Worm (Caenorhabditis elegans) whole organism, L4/young adult: ENCODE data around the gene srh-19.
A peak's percentile ranks its signal among the peaks of the same experiment; 100 is the strongest.

Source experiments
- W03F9.2 ChIP-seq: fragments of 150-350 bp; optimal IDR thresholded peaks from 2 replicates; lab custom pipeline; 2014; ENCODE audit warnings: missing biosample characterization, missing genetic modification characterization
- dao-5 ChIP-seq: sonication (generic microtip); optimal IDR thresholded peaks from 2 replicates; lab custom pipeline; 2016; ENCODE audit warnings: missing genotype, missing genetic modification characterization, moderate library complexity, missing compliant biosample characterization
- him-1 ChIP-seq: sonication (generic microtip); optimal IDR thresholded peaks from 2 replicates; lab custom pipeline; 2016; ENCODE audit warnings: missing genotype, missing genetic modification reagents, missing genetic modification characterization, missing compliant biosample characterization

srh-19 gene

DNA sequence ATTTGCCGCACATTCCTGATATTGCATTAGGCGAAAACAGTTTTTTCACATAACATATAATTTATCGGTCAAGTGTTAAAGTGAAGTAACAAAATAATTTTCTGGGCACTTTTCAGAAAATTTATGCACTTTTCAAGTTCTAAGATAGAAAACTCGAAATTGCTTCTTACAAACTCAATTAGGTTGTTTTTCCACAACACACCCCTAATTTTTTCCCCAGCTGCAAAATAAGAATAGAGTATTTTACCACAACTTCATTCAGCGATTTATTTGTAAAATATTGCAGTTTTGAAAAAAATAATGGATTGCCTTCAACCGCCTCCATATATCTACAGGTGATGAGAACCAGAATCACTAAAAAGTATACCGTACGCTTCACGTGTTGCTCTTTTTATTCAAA lies at the start of gene srh-19:
TSS of gene srh-19 (plus strand) at position 301 of the 400 bp plus-strand sequence.
- TF ChIP-seq him-1 (tag; lab: Kevin White, UChicago) (no peak), W03F9.2 (tag; lab: Kevin White, UChicago) (no peak), dao-5 (tag; lab: Kevin White, UChicago) (no peak)

DNA sequence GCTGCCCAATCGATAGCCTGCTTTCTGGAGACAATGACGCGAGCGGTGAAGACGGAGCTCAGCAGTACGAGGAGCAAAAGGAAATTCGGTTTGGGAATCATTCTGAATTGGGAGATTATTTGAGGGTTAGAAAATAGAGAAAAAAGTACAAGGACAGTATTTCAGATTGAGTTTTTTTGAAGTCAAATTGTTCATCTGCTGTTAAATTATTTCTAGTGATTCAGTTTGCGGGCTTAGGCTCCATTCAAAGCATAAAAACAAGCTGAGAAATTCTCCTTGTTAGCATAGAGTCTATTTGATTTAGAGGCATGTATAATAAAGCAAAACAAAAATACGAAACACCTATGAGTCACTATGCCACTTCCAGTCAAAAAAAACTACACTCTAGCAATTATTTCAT lies 45.5 kb upstream of the srh-19 start, which contains the start of gene dgn-2:
TSS of gene dgn-2 (minus strand) at position 101 of the 400 bp plus-strand sequence.
- TF ChIP-seq dao-5 (tag; lab: Kevin White, UChicago): no peak

DNA sequence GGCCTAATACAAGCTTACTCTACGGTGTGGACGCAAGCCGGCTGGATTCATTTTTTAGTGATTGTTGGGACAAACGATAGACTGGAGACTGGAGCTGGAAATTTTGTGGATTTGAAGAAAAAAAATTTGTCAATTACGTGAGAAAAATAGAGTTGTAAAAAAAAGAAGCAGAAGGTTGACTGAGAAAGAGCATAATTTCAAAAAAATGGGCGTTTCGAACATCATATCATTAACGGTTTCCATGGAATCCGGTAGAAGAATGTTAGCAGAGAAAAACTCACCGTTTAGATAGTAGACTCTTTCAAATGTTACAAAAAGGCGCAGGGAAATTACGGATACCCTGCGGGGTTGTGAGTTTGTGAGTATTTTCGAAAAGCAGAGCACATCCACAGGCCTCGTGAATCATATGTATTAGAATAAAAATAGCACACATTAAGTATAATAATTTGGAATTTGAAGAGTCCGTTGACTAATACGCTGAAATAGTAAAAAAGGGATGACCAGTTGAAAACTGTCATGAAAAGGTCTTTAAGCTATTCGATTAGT lies 42.1 kb upstream of the srh-19 start, which contains the start of gene F56C3.7:
TSS of gene F56C3.7 (minus strand) at position 51 of the 546 bp plus-strand sequence.
- no peak for TF ChIP-seq W03F9.2 (tag; lab: Kevin White, UChicago)
- no peak for TF ChIP-seq him-1 (tag; lab: Kevin White, UChicago)
- TF ChIP-seq dao-5 (tag; lab: Kevin White, UChicago): no peak

ce11 chrX:1371688-1372087 lies 41.3 kb upstream of the srh-19 start, which contains the start of gene fbxa-190:
Gene fbxa-190, plus strand, starts transcription at chrX:1372012.
- TF ChIP-seq W03F9.2 (tag; lab: Kevin White, UChicago): no peak
- TF ChIP-seq dao-5 (tag; lab: Kevin White, UChicago): no peak
- TF ChIP-seq him-1 (tag; lab: Kevin White, UChicago): no peak

DNA sequence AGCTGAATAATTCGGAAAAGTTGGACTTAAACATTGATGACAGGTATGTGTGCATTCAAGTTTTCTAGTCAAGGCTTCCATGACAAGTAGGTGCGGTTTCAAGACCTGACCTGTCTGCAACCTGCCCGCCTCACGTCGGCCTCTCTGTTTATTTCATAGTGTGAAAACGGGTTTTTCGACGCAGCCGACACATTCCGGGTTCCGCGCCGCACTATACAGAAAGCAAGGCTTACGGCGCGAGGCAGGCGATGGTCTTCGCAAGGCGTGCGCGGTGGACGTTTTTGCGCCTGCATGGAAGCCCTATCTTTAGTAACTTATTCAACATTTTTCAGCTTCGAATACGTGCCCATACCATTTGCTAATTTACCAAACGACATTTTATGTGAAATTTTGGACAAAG lies 40.5 kb upstream of the srh-19 start:
- TF ChIP-seq him-1 (tag; lab: Kevin White, UChicago) (no peak), dao-5 (tag; lab: Kevin White, UChicago) (no peak), W03F9.2 (tag; lab: Kevin White, UChicago) (no peak)

DNA sequence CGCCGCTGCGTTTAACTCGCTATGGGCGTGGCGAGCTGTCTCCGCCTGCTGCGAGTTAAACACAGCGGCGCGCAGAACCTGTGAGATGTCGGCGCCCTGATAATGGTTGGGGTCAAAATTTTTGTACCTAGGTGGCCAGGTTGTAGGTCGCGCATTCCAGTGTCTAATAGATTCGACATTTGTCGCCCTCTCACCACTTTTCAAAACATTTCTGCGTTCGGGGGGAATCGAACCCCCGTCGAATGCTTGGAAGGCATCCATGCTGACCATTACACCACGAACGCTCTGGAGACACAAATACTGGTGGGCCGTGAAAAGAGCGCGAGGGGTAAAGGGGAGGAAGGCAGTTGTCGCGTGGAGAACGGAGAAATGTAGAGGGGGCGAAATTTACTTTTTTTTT lies 33.6 kb upstream of the srh-19 start:
- TF ChIP-seq dao-5 (tag; lab: Kevin White, UChicago): peak; percentile 81
- peak; percentile 21 for TF ChIP-seq W03F9.2 (tag; lab: Kevin White, UChicago)
- TF ChIP-seq him-1 (tag; lab: Kevin White, UChicago): no peak

ce11 chrX:1381565-1381964 lies 31.4 kb upstream of the srh-19 start, which contains the start of gene F56C3.10:
Gene F56C3.10, minus strand, starts transcription at chrX:1381665.
- TF ChIP-seq him-1 (tag; lab: Kevin White, UChicago): no peak
- no peak for TF ChIP-seq W03F9.2 (tag; lab: Kevin White, UChicago)
- TF ChIP-seq dao-5 (tag; lab: Kevin White, UChicago): no peak

- TF ChIP-seq him-1 (tag; lab: Kevin White, UChicago): no peak
- TF ChIP-seq W03F9.2 (tag; lab: Kevin White, UChicago): no peak
- no peak for TF ChIP-seq dao-5 (tag; lab: Kevin White, UChicago)
These were observed 29.4 kb upstream of the srh-19 start for ce11 chrX:1383546-1383945.

ce11 chrX:1384538-1384937 lies 28.4 kb upstream of the srh-19 start, which contains the start of gene F56C3.8:
Gene F56C3.8, minus strand, starts transcription at chrX:1384638.
- no peak for TF ChIP-seq dao-5 (tag; lab: Kevin White, UChicago)
- no peak for TF ChIP-seq him-1 (tag; lab: Kevin White, UChicago)
- no peak for TF ChIP-seq W03F9.2 (tag; lab: Kevin White, UChicago)

DNA sequence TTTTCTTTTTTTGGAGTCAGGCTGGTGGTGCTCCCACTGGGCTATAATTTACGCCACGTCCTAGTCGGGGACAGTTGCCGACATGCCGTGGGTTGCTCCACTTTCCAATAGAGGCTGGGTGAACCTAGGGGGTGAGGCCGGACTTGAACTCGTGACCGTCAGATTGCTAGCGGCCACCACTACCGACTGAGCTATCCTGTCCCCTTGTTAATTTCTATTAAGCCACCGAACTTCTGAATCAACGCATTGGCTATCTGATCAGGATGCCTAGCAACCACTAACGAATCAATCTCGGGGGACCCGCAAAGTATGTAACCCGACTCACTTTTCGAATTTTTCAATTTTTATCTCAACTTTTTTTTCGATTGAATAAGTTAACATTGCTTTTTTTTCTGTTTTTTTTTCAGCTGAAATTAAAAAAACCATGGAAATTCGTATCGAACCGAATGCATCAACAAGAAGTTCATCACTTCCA lies 26.0 kb upstream of the srh-19 start, which contains the start of gene F56C3.1:
TSS of gene F56C3.1 (plus strand) at position 425 of the 475 bp plus-strand sequence.
- TF ChIP-seq dao-5 (tag; lab: Kevin White, UChicago) (no peak), him-1 (tag; lab: Kevin White, UChicago) (no peak), W03F9.2 (tag; lab: Kevin White, UChicago) (no peak)

DNA sequence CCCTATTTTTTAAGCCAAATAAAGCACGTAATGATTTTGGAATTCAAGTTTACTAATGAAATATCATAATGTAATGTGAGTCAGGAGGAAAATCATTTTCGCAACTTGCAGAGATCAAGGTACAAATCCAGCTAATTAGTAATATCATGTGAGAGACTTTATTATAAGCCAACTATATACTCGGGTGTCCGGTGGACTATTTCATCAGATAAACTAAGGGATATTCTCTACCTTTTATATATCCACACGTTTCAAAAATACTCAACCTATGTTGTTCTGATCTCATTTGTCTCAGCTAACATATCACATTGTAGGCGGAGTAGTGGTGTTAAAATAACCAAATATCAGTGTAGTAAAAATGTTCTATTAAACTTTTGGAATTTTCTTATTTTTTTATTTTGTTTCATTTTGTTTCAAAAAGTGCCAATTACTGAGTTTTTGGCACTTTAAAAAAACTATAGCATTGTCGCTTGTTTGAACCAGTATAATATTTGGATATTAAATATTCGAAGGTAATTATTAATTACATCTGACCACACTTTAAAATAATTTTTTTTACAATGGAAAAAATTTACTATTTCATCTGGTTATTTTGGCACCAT lies 23.5 kb upstream of the srh-19 start:
- TF ChIP-seq dao-5 (tag; lab: Kevin White, UChicago) (peak; percentile 11), W03F9.2 (tag; lab: Kevin White, UChicago) (peak; percentile 88), him-1 (tag; lab: Kevin White, UChicago) (peak; percentile 95)

ce11 chrX:1393891-1394290 lies 19.1 kb upstream of the srh-19 start, which contains the start of gene F56C3.9:
Gene F56C3.9, minus strand, starts transcription at chrX:1393991.
- TF ChIP-seq him-1 (tag; lab: Kevin White, UChicago) (no peak), W03F9.2 (tag; lab: Kevin White, UChicago) (no peak), dao-5 (tag; lab: Kevin White, UChicago) (no peak)

ce11 chrX:1394437-1394836 lies 18.5 kb upstream of the srh-19 start:
- no peak for TF ChIP-seq him-1 (tag; lab: Kevin White, UChicago)
- no peak for TF ChIP-seq dao-5 (tag; lab: Kevin White, UChicago)
- no peak for TF ChIP-seq W03F9.2 (tag; lab: Kevin White, UChicago)
